Worm (Caenorhabditis elegans): ENCODE measurements around the gene F31A3.5.

F31A3.5 gene

ce11 chrX:17544349-17544936 is 19.0 kb downstream of the F31A3.5 start (continued):
- TF ChIP-seq hlh-4 (tag; optimal IDR thresholded peaks at IDR 0.05) (no peak), egl-27 (tag; optimal IDR thresholded peaks at IDR 0.05) (no peak), sox-4 (tag; optimal IDR thresholded peaks at IDR 0.05) (peak; percentile 92), ztf-4 (tag; optimal IDR thresholded peaks at IDR 0.05) (peak; percentile 57), dpl-1 (GFP tag; optimal IDR thresholded peaks at IDR 0.05) (peak in 2 of 3 experiments; percentile 8 to 19), C16A3.4 (tag; optimal IDR thresholded peaks at IDR 0.05) (peak; percentile 74), zip-4 (GFP tag; optimal IDR thresholded peaks at IDR 0.05) (peak; percentile 82), grh-1 (GFP tag; IDR thresholded peaks at IDR 0.05) (peak; percentile 91), zag-1 (tag; optimal IDR thresholded peaks at IDR 0.05) (no peak), tlp-1 (tag; optimal IDR thresholded peaks at IDR 0.05) (no peak), ceh-8 (GFP tag; optimal IDR thresholded peaks at IDR 0.05) (peak; percentile 92), jun-1 (tag; optimal IDR thresholded peaks at IDR 0.05) (no peak), nhr-90 (tag; optimal IDR thresholded peaks at IDR 0.05; ENCODE audit: poor library complexity) (peak; percentile 95), hpl-2 (GFP tag; optimal IDR thresholded peaks at IDR 0.05) (peak; percentile 57), nhr-71 (tag; optimal IDR thresholded peaks at IDR 0.05) (peak; percentile 92), lin-13 (GFP tag; optimal IDR thresholded peaks at IDR 0.05) (peak; percentile 61), hlh-17 (GFP tag; optimal IDR thresholded peaks at IDR 0.05; ENCODE audit: borderline replicate concordance) (no peak), xbp-1 (tag; optimal IDR thresholded peaks at IDR 0.05) (peak; percentile 80), nhr-84 (tag; optimal IDR thresholded peaks at IDR 0.05) (no peak), isw-1 (GFP tag; IDR thresholded peaks at IDR 0.05) (peak; percentile 77), mab-9 (GFP tag; IDR thresholded peaks at IDR 0.05) (peak; percentile 95), ets-5 (GFP tag; IDR thresholded peaks at IDR 0.05) (0 out of 2 replicates have a peak, but pooled peaks have one; percentile 86), lsy-2 (tag; optimal IDR thresholded peaks at IDR 0.05) (peak; percentile 63 to 70), rnt-1 (tag; optimal IDR thresholded peaks at IDR 0.05) (peak; percentile 87), Y116A8C.19 (tag; optimal IDR thresholded peaks at IDR 0.05; ENCODE audit: borderline replicate concordance) (no peak), ceh-90 (tag; optimal IDR thresholded peaks at IDR 0.05) (no peak), fkh-10 (GFP tag; optimal IDR thresholded peaks at IDR 0.05) (peak; percentile 71), lir-3 (tag; optimal IDR thresholded peaks at IDR 0.05; ENCODE audit: poor library complexity) (peak; percentile 67), nhr-28 (tag; optimal IDR thresholded peaks at IDR 0.05) (no peak), unc-98 (GFP tag; IDR thresholded peaks at IDR 0.05) (peak; percentile 78), fkh-4 (tag; optimal IDR thresholded peaks at IDR 0.05; ENCODE audit: borderline replicate concordance) (peak; percentile 46)

ce11 chrX:17539968-17540367 is 23.4 kb downstream of the F31A3.5 start:
- TF ChIP-seq nhr-85 (tag) (peak; percentile 93), pax-3 (tag; optimal IDR thresholded peaks at IDR 0.05) (no peak), nhr-20 (tag; optimal IDR thresholded peaks at IDR 0.05) (peak; percentile 68), C04F5.9 (tag; optimal IDR thresholded peaks at IDR 0.05) (no peak), ceh-63 (GFP tag; optimal IDR thresholded peaks at IDR 0.05) (no peak), lin-39 (tag; optimal IDR thresholded peaks at IDR 0.05) (no peak), fos-1 (tag; optimal IDR thresholded peaks at IDR 0.05) (no peak), lsy-2 (tag; optimal IDR thresholded peaks at IDR 0.05) (no peak), nhr-19 (GFP tag; conservative IDR thresholded peaks at IDR 0.05) (peak; percentile 8; the same call in 1 of the 2 replicates), aly-2 (tag; optimal IDR thresholded peaks at IDR 0.05) (no peak), ceh-82 (tag; optimal IDR thresholded peaks at IDR 0.05) (no peak), snu-23 (GFP tag; optimal IDR thresholded peaks at IDR 0.05) (peak; percentile 41), fkh-8 (tag; optimal IDR thresholded peaks at IDR 0.05) (no peak), ztf-4 (tag; optimal IDR thresholded peaks at IDR 0.05) (no peak), hlh-4 (tag; optimal IDR thresholded peaks at IDR 0.05) (no peak), nhr-12 (tag; optimal IDR thresholded peaks at IDR 0.05) (no peak), unc-62 (GFP tag; optimal IDR thresholded peaks at IDR 0.05) (no peak), ama-1 (optimal IDR thresholded peaks at IDR 0.05) (no peak), ceh-8 (GFP tag; optimal IDR thresholded peaks at IDR 0.05) (no peak), elt-3 (tag; optimal IDR thresholded peaks at IDR 0.05) (peak in 2 of 6 experiments; percentile 5 to 77), aha-1 (tag; optimal IDR thresholded peaks at IDR 0.05) (no peak), F16B12.6 (tag; optimal IDR thresholded peaks at IDR 0.05) (no peak), nhr-71 (tag; optimal IDR thresholded peaks at IDR 0.05) (peak; percentile 33), C34B4.2 (tag; optimal IDR thresholded peaks at IDR 0.05) (no peak), zag-1 (tag; optimal IDR thresholded peaks at IDR 0.05) (no peak), grh-1 (GFP tag; IDR thresholded peaks at IDR 0.05) (no peak), blmp-1 (tag; optimal IDR thresholded peaks at IDR 0.05) (peak; percentile 79), swsn-7 (tag; optimal IDR thresholded peaks at IDR 0.05) (no peak), jun-1 (tag; optimal IDR thresholded peaks at IDR 0.05) (no peak)
